Worm (Caenorhabditis elegans) whole organism, L1 larva: Measurements from ENCODE around the gene cytb-5.1.

Experiments
- dpl-1 ChIP-seq, 3 experiments: fragments of 150-350 bp in 2 of 3; sonication (generic microtip) in 1 of 3; optimal IDR thresholded peaks; 2 replicates each; lab custom pipeline; 2014 to 2017; ENCODE audit warnings: missing biosample characterization in 3 of 3, missing genetic modification characterization in 3 of 3, missing genetic modification reagents in 3 of 3
- egl-27 ChIP-seq, 2 experiments: fragments of 150-350 bp in 1 of 2; sonication (generic microtip); optimal IDR thresholded peaks; 3 replicates each; lab custom pipeline; 2017 to 2018; ENCODE audit warnings: missing biosample characterization in 2 of 2, missing genetic modification characterization in 2 of 2, missing genetic modification reagents in 2 of 2
- elt-2 ChIP-seq: sonication (generic microtip); optimal IDR thresholded peaks from 2 replicates; lab custom pipeline; 2016; ENCODE audit warnings: missing genetic modification characterization, mild to moderate bottlenecking, inconsistent platforms, missing compliant biosample characterization, missing genetic modification reagents
- fkh-10 ChIP-seq: sonication (generic microtip); optimal IDR thresholded peaks from 2 replicates; lab custom pipeline; 2017; ENCODE audit warnings: missing biosample characterization, missing genetic modification reagents, missing genetic modification characterization
- fkh-8 ChIP-seq: sonication (generic microtip); optimal IDR thresholded peaks from 2 replicates; lab custom pipeline; 2016; ENCODE audit warnings: mild to moderate bottlenecking, missing genetic modification characterization, missing compliant biosample characterization
- fos-1 ChIP-seq: fragments of 150-350 bp; optimal IDR thresholded peaks from 2 replicates; lab custom pipeline; 2014; ENCODE audit warnings: missing biosample characterization, missing genetic modification characterization
- lir-3 ChIP-seq: sonication (generic microtip); optimal IDR thresholded peaks from 2 replicates; lab custom pipeline; 2016; ENCODE audit warnings: mild to moderate bottlenecking, missing genetic modification characterization, moderate library complexity, missing compliant biosample characterization; ENCODE audit not compliant: poor library complexity
- nhr-28 ChIP-seq: fragments of 150-350 bp; optimal IDR thresholded peaks from 2 replicates; lab custom pipeline; 2014; ENCODE audit warnings: missing biosample characterization, missing genetic modification characterization
- nhr-76 ChIP-seq: sonication (generic microtip); optimal IDR thresholded peaks from 2 replicates; lab custom pipeline; 2017; ENCODE audit warnings: missing biosample characterization, missing genetic modification characterization
- nhr-77 ChIP-seq: fragments of 150-350 bp; optimal IDR thresholded peaks from 2 replicates; lab custom pipeline; 2014; ENCODE audit warnings: missing biosample characterization, missing genetic modification characterization
- pqm-1 ChIP-seq: sonication (generic microtip); optimal IDR thresholded peaks from 3 replicates; lab custom pipeline; 2017; ENCODE audit warnings: missing biosample characterization, missing genetic modification characterization
- unc-130 ChIP-seq: fragments of 150-350 bp; optimal IDR thresholded peaks from 2 replicates; lab custom pipeline; 2017; ENCODE audit warnings: missing biosample characterization, missing genetic modification characterization, inconsistent platforms
- ztf-11 ChIP-seq, 2 experiments: sonication (generic microtip); optimal IDR thresholded peaks; 2 replicates each; lab custom pipeline; 2016 to 2017; ENCODE audit warnings: missing genetic modification characterization in 2 of 2, missing biosample characterization in 1 of 2, missing compliant biosample characterization in 1 of 2

- TF ChIP-seq unc-130 (tag; lab: Kevin White, UChicago) (no peak), lir-3 (tag; lab: Kevin White, UChicago) (no peak), nhr-28 (tag; lab: Kevin White, UChicago) (no peak), elt-2 (tag; lab: Kevin White, UChicago) (no peak), fos-1 (tag; lab: Kevin White, UChicago) (no peak), dpl-1 (GFP tag; optimal IDR thresholded peaks at IDR 0.05; lab: Kevin White, UChicago) (no peak), nhr-77 (tag; lab: Kevin White, UChicago) (no peak), ztf-11 (tag; optimal IDR thresholded peaks at IDR 0.05; lab: Kevin White, UChicago) (no peak), nhr-76 (tag; lab: Kevin White, UChicago) (no peak), fkh-10 (GFP tag; lab: Kevin White, UChicago) (peak; percentile 74), pqm-1 (tag; lab: Kevin White, UChicago) (no peak), egl-27 (tag; optimal IDR thresholded peaks at IDR 0.05; lab: Kevin White, UChicago) (no peak), fkh-8 (tag; lab: Kevin White, UChicago) (no peak)
These were observed 45.9 kb downstream of the cytb-5.1 start for ce11 chrX:14047609-14048008.
